Fruit fly (Drosophila melanogaster): ENCODE data around the gene Cpr65Av.

dm6 chr3L:6110673-6111449, 28.9 kb downstream of the Cpr65Av start:
- no peak for TF ChIP-seq Clk (GFP tag; optimal IDR thresholded peaks at IDR 0.05)
- no peak for TF ChIP-seq Crg-1 (GFP tag; optimal IDR thresholded peaks at IDR 0.05)
